Fruit fly (Drosophila melanogaster): ENCODE data around the gene CG31126.

- no peak for TF ChIP-seq CG9705 (GFP tag; optimal IDR thresholded peaks at IDR 0.05)
- TF ChIP-seq psq (GFP tag; optimal IDR thresholded peaks at IDR 0.05) = no peak
- TF ChIP-seq pan (optimal IDR thresholded peaks at IDR 0.05) = no peak
Measured at dm6 chr3R:24699309-24699708, 39.9 kb downstream of the CG31126 start.
